Worm (Caenorhabditis elegans) whole organism, early embryonic: ENCODE data around the gene F07C4.6.

Source experiments
- B0310.2 ChIP-seq: sonication (generic microtip); optimal IDR thresholded peaks from 2 replicates; lab custom pipeline; 2016; ENCODE audit warnings: mild to moderate bottlenecking, missing genetic modification characterization, missing compliant biosample characterization
- F13C5.2 ChIP-seq: sonication (generic microtip); optimal IDR thresholded peaks from 2 replicates; lab custom pipeline; 2017; ENCODE audit warnings: mild to moderate bottlenecking, missing genetic modification characterization, inconsistent platforms, missing compliant biosample characterization
- aly-1 ChIP-seq: sonication (generic microtip); optimal IDR thresholded peaks from 2 replicates; lab custom pipeline; 2016; ENCODE audit warnings: missing genetic modification characterization, missing compliant biosample characterization
- ama-1 ChIP-seq: fragments of 150-350 bp; optimal IDR thresholded peaks from 2 replicates; lab custom pipeline; 2014
- ceh-36 ChIP-seq: sonication (generic microtip); optimal IDR thresholded peaks from 2 replicates; lab custom pipeline; 2016; ENCODE audit warnings: missing genetic modification characterization, inconsistent platforms, missing compliant biosample characterization
- ets-7 ChIP-seq: sonication (generic microtip); optimal IDR thresholded peaks from 2 replicates; lab custom pipeline; 2016; ENCODE audit warnings: missing genotype, missing genetic modification characterization, missing compliant biosample characterization
- hmbx-1 ChIP-seq: sonication (generic microtip); optimal IDR thresholded peaks from 2 replicates; lab custom pipeline; 2016; ENCODE audit warnings: mild to moderate bottlenecking, missing genetic modification characterization, missing compliant biosample characterization
- pes-1 ChIP-seq: fragments of 200-800 bp; sonication (Bioruptor generic); IDR thresholded peaks from 2 replicates; pipeline ENCODE4 v1.3.6; 2022; ENCODE audit warnings: missing genetic modification reagents, missing genetic modification characterization, missing compliant biosample characterization
- sea-1 ChIP-seq: fragments of 200-800 bp; sonication (Bioruptor generic); conservative IDR thresholded peaks from 2 replicates; pipeline ENCODE4 v1.3.6; 2022; ENCODE audit warnings: missing genetic modification characterization, missing compliant biosample characterization
- tbx-37 ChIP-seq: fragments of 200-800 bp; sonication (Bioruptor generic); conservative IDR thresholded peaks from 2 replicates; pipeline ENCODE4 v1.3.6; 2022; ENCODE audit warnings: missing genetic modification reagents, missing genetic modification characterization, missing compliant biosample characterization

- no peak for TF ChIP-seq pes-1
- TF ChIP-seq ama-1 (lab: Kevin White, UChicago), result no peak
- TF ChIP-seq ceh-36 (tag; lab: Kevin White, UChicago), result no peak
- TF ChIP-seq ets-7 (tag; lab: Kevin White, UChicago), result no peak
- TF ChIP-seq F13C5.2 (tag; lab: Kevin White, UChicago), result no peak
- no peak for TF ChIP-seq aly-1 (tag; lab: Kevin White, UChicago)
- no peak for TF ChIP-seq tbx-37 (GFP tag; lab: Robert Waterston, UW)
- TF ChIP-seq B0310.2 (tag; lab: Kevin White, UChicago), result no peak
- TF ChIP-seq sea-1 (GFP tag; lab: Robert Waterston, UW), result no peak
- TF ChIP-seq hmbx-1, result no peak
Observed at ce11 chrV:7598269-7598668, 28.4 kb upstream of the F07C4.6 start, which contains the start of gene C50E3.7.
